Worm (Caenorhabditis elegans): ENCODE results near the gene Y73F8A.20.
A peak's percentile ranks its signal among the peaks of the same experiment; 100 is the strongest.

DNA sequence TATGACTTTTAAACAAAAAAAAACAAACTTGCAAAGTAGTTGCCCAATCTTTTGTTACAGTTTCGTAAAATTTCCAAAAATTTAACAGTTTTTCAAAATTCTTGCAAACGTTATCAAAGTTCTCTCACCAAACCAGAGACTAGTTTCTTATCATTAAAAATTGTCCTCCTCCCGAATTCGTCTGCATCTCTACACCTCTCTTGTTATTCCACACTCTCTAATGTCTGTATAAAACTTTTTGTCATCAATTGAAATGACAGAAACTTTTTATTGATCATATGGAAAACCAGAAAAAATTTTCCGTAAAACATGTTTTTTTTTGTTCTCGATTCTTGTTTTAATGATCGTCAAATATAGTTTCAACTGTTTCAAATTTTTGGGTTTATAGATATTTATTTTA is 6.9 kb downstream of the Y73F8A.20 start:
- TF ChIP-seq ZK546.5 (tag; optimal IDR thresholded peaks at IDR 0.05) = no peak
- no peak for TF ChIP-seq aly-2 (tag; optimal IDR thresholded peaks at IDR 0.05)
- TF ChIP-seq ama-1 (optimal IDR thresholded peaks at IDR 0.05) = no peak
- no peak for TF ChIP-seq nhr-129 (tag; optimal IDR thresholded peaks at IDR 0.05)
- TF ChIP-seq nhr-25 (tag; optimal IDR thresholded peaks at IDR 0.05) = peak; percentile 31
- peak; percentile 88 for TF ChIP-seq fos-1 (tag; optimal IDR thresholded peaks at IDR 0.05)
- no peak for TF ChIP-seq egl-27 (tag; optimal IDR thresholded peaks at IDR 0.05)
- TF ChIP-seq nhr-11 (tag; optimal IDR thresholded peaks at IDR 0.05) = no peak

Data from whole organism, L2 larva.